Worm (Caenorhabditis elegans) whole organism, L4 larva: ENCODE data around the gene hex-1.
A peak's percentile ranks its signal among the peaks of the same experiment; 100 is the strongest.

Source experiments
- F10B5.3 ChIP-seq: sonication (generic microtip); optimal IDR thresholded peaks from 2 replicates; lab custom pipeline; 2016; ENCODE audit warnings: mild to moderate bottlenecking, missing genetic modification characterization, missing compliant biosample characterization
- F26F4.8 ChIP-seq: fragments of 200-800 bp; sonication (Bioruptor generic); conservative IDR thresholded peaks from 2 replicates; pipeline ENCODE4 v1.3.6; 2022; ENCODE audit warnings: missing genetic modification characterization, missing compliant biosample characterization
- F37D6.2 ChIP-seq: sonication (generic microtip); optimal IDR thresholded peaks from 2 replicates; lab custom pipeline; 2016; ENCODE audit warnings: mild to moderate bottlenecking, missing genetic modification characterization, missing compliant biosample characterization
- R02D3.7 ChIP-seq: fragments of 150-350 bp; sonication (generic microtip); optimal IDR thresholded peaks from 3 replicates; lab custom pipeline; 2014; ENCODE audit warnings: missing biosample characterization, missing genetic modification characterization
- aha-1 ChIP-seq: fragments of 150-350 bp; peaks from one replicate; lab custom pipeline; 2014; ENCODE audit warnings: missing biosample characterization, missing genetic modification characterization
- ceh-32 ChIP-seq: sonication (generic microtip); optimal IDR thresholded peaks from 2 replicates; lab custom pipeline; 2016; ENCODE audit warnings: mild to moderate bottlenecking, missing genetic modification characterization, missing compliant biosample characterization; ENCODE audit not compliant: poor library complexity
- ces-1 ChIP-seq: fragments of 150-350 bp; sonication (generic microtip); optimal IDR thresholded peaks from 4 replicates; lab custom pipeline; 2014; ENCODE audit warnings: missing biosample characterization, missing genetic modification reagents, missing genetic modification characterization
- ctbp-1 ChIP-seq: fragments of 200-800 bp; sonication (Bioruptor generic); IDR thresholded peaks from 2 replicates; pipeline ENCODE4 v1.3.6; 2022; ENCODE audit warnings: missing genetic modification reagents, missing genetic modification characterization, missing compliant biosample characterization
- daf-16 ChIP-seq, 3 experiments: sonication (generic microtip); optimal IDR thresholded peaks; 2 replicates each; lab custom pipeline; 2016 to 2017; ENCODE audit warnings: missing genetic modification characterization in 3 of 3, missing genetic modification reagents in 3 of 3, mild to moderate bottlenecking in 2 of 3, missing compliant biosample characterization in 2 of 3, missing biosample characterization in 1 of 3, moderate library complexity in 1 of 3
- dmd-9 ChIP-seq: fragments of 200-800 bp; sonication (Bioruptor generic); IDR thresholded peaks from 2 replicates; pipeline ENCODE4 v1.3.6; 2022; ENCODE audit warnings: missing genetic modification reagents, missing genetic modification characterization, missing compliant biosample characterization
- dpl-1 ChIP-seq: fragments of 150-350 bp; optimal IDR thresholded peaks from 2 replicates; lab custom pipeline; 2014; ENCODE audit warnings: missing biosample characterization, missing genetic modification reagents, missing genetic modification characterization
- dve-1 ChIP-seq: sonication (generic microtip); optimal IDR thresholded peaks from 2 replicates; lab custom pipeline; 2017; ENCODE audit warnings: antibody characterized with exemption, mild to moderate bottlenecking, missing genetic modification characterization, missing compliant biosample characterization; ENCODE audit not compliant: insufficient read depth
- fkh-10 ChIP-seq: fragments of 150-350 bp; optimal IDR thresholded peaks from 2 replicates; lab custom pipeline; 2014; ENCODE audit warnings: missing biosample characterization, missing genetic modification reagents, missing genetic modification characterization
- hlh-11 ChIP-seq: fragments of 200-800 bp; sonication (Bioruptor generic); optimal IDR thresholded peaks from 2 replicates; lab custom pipeline; 2018; ENCODE audit warnings: mild to moderate bottlenecking, missing genetic modification characterization, missing compliant biosample characterization
- hlh-30 ChIP-seq: sonication (generic microtip); optimal IDR thresholded peaks from 2 replicates; lab custom pipeline; 2017; ENCODE audit warnings: antibody characterized with exemption, mild to moderate bottlenecking, missing genetic modification characterization, missing compliant biosample characterization; ENCODE audit not compliant: insufficient read depth
- lim-7 ChIP-seq: fragments of 200-800 bp; sonication (Bioruptor generic); IDR thresholded peaks from 2 replicates; pipeline ENCODE4 v1.3.6; 2022; ENCODE audit warnings: missing genetic modification characterization, missing compliant biosample characterization
- lin-38 ChIP-seq: fragments of 200-800 bp; sonication (Bioruptor generic); IDR thresholded peaks from 2 replicates; pipeline ENCODE4 v1.3.6; 2022; ENCODE audit warnings: missing genetic modification reagents, missing genetic modification characterization, missing compliant biosample characterization
- mdl-1 ChIP-seq, 2 experiments: fragments of 150-350 bp in 1 of 2; sonication (generic microtip) in 1 of 2; optimal IDR thresholded peaks; 2 replicates each; lab custom pipeline; 2014 to 2017; ENCODE audit warnings: missing biosample characterization in 2 of 2, missing genetic modification characterization in 2 of 2
- mdt-29 ChIP-seq: fragments of 200-800 bp; sonication (Bioruptor generic); IDR thresholded peaks from 2 replicates; pipeline ENCODE4 v1.3.6; 2022; ENCODE audit warnings: missing genetic modification reagents, missing genetic modification characterization, missing compliant biosample characterization
- mep-1 ChIP-seq: fragments of 150-350 bp; sonication (generic microtip); optimal IDR thresholded peaks from 3 replicates; lab custom pipeline; 2014; ENCODE audit warnings: missing biosample characterization, missing genetic modification characterization
- nhr-102 ChIP-seq: sonication (generic microtip); optimal IDR thresholded peaks from 2 replicates; lab custom pipeline; 2016; ENCODE audit warnings: mild to moderate bottlenecking, missing genetic modification characterization, moderate library complexity, missing compliant biosample characterization
- nhr-28 ChIP-seq: fragments of 150-350 bp; optimal IDR thresholded peaks from 2 replicates; lab custom pipeline; 2014; ENCODE audit warnings: missing biosample characterization, missing genetic modification characterization
- nhr-6 ChIP-seq: fragments of 150-350 bp; optimal IDR thresholded peaks from 2 replicates; lab custom pipeline; 2014; ENCODE audit warnings: missing biosample characterization, missing genetic modification characterization
- set-16 ChIP-seq: fragments of 200-800 bp; sonication (Bioruptor generic); IDR thresholded peaks from 2 replicates; pipeline ENCODE4 v1.3.6; 2022; ENCODE audit warnings: missing genetic modification reagents, missing genetic modification characterization, missing compliant biosample characterization
- spr-3 ChIP-seq: fragments of 200-800 bp; sonication (Bioruptor generic); optimal IDR thresholded peaks from 2 replicates; lab custom pipeline; 2018; ENCODE audit warnings: mild to moderate bottlenecking, missing genetic modification characterization, missing compliant biosample characterization
- unc-39 ChIP-seq: sonication (generic microtip); optimal IDR thresholded peaks from 2 replicates; lab custom pipeline; 2017; ENCODE audit warnings: missing biosample characterization, missing genetic modification characterization
- unc-62 ChIP-seq, 3 experiments: fragments of 150-350 bp in 1 of 3; sonication (generic microtip); optimal IDR thresholded peaks in 2 of 3; peaks in 1 of 3; 1 replicate in 1 of 3; 2 replicates in 2 of 3; lab custom pipeline; 2014 to 2017; ENCODE audit warnings: missing biosample characterization in 3 of 3, missing genetic modification characterization in 3 of 3, missing genetic modification reagents in 3 of 3, missing genotype in 1 of 3
- ztf-7 ChIP-seq: fragments of 150-350 bp; optimal IDR thresholded peaks from 2 replicates; lab custom pipeline; 2014; ENCODE audit warnings: missing biosample characterization, missing genetic modification characterization

hex-1 gene

DNA sequence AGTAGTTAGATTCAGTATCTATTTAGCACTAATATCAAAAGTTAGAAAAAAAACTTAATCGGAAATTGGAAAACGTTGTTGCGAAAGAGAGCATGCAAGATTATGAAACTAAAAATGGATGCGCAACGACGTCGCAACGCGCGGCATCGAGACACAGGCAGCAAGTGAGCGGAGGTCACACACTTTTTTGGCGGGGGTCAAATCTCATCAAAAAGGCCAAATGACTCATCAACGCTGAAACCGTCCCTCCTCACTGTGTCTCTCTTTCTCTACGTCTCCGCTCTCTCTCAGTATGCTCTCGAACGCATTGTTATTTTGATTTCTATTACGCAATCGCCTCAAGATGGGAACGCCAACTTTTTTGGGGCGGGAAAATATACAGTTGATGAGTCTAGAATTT lies 37.5 kb downstream of the hex-1 start (continued):
- TF ChIP-seq nhr-6 (tag; lab: Kevin White, UChicago) = peak; percentile 69

DNA sequence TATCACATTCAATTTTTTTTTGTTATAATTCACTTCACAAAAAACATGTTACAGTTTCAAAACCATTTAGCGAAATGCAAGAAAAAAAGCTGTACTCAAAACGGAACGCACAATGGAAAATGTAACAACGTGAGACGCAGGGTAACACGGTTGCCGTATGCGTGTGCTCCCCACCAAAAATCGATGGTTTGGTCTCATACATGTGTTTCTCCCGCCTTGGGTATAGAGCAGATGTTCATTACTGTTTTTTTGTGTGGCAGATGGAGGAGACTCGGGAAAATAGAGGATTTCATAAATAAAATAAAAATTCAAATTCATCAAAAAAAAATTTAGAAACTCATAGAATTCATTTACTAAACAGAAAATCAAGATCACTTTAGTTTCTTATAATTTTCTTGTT lies 40.1 kb downstream of the hex-1 start, which contains the start of gene AH9.3:
Gene AH9.3 (minus strand): TSS at position 101 of the 400 bp plus-strand sequence.
- TF ChIP-seq spr-3 (GFP tag; lab: Kevin White, UChicago) = no peak
- TF ChIP-seq mep-1 (tag; lab: Kevin White, UChicago) = no peak
- no peak for TF ChIP-seq hlh-30 (tag; lab: Kevin White, UChicago)
- TF ChIP-seq nhr-102 = no peak
- TF ChIP-seq lin-38 = no peak

ce11 chrX:2262420-2262819 lies 41.5 kb downstream of the hex-1 start:
- no peak for TF ChIP-seq dpl-1 (GFP tag; lab: Kevin White, UChicago)
- TF ChIP-seq daf-16 (GFP tag; optimal IDR thresholded peaks at IDR 0.05; lab: Kevin White, UChicago) = no peak
- TF ChIP-seq daf-16 (tag; optimal IDR thresholded peaks at IDR 0.05; lab: Kevin White, UChicago) = peak; percentile 93
- TF ChIP-seq dve-1 = peak; percentile 13
- TF ChIP-seq F37D6.2 (tag; lab: Kevin White, UChicago) = no peak
- peak; percentile 4 for TF ChIP-seq nhr-28 (tag; lab: Kevin White, UChicago)
- no peak for TF ChIP-seq unc-39 (tag; lab: Kevin White, UChicago)

- peak in 1 of 2 experiments; percentile 3 for TF ChIP-seq mdl-1 (tag; optimal IDR thresholded peaks at IDR 0.05; lab: Kevin White, UChicago)
- TF ChIP-seq lim-7 = no peak
- TF ChIP-seq nhr-6 (tag; lab: Kevin White, UChicago) = no peak
- no peak for TF ChIP-seq ceh-32 (tag; lab: Kevin White, UChicago)
- TF ChIP-seq ctbp-1 (GFP tag; lab: Robert Waterston, UW) = peak; percentile 50; the same call in 1 of the 2 replicates
- TF ChIP-seq aha-1 (tag; lab: Kevin White, UChicago) = no peak
- no peak for TF ChIP-seq R02D3.7 (tag; lab: Kevin White, UChicago)
- no peak for TF ChIP-seq F10B5.3
- TF ChIP-seq, all 104 proteins: peak for 2
Observed at ce11 chrX:2265069-2265468, 44.1 kb downstream of the hex-1 start.

DNA sequence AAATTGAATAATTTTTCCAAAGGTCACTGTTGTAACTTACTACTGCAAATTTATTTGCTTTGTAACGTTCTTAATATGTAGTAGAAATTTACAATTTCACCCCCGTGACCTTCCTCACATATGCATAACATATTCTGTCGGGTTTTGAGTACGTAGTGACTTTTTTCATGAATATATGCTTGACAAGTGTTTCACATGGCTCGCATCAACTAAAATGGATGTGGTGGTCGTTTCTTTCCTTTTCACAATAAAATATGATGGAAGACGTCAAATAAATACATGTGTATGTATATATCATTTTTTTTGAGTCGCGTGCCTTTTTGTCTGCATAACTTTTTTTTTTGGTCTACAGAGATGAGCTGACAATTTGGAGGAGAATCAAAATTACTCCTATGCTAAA lies 45.4 kb downstream of the hex-1 start:
- TF ChIP-seq daf-16 (GFP tag; optimal IDR thresholded peaks at IDR 0.05; lab: Kevin White, UChicago) (no peak), daf-16 (tag; optimal IDR thresholded peaks at IDR 0.05; lab: Kevin White, UChicago) (no peak), ztf-7 (no peak), ces-1 (GFP tag; lab: Kevin White, UChicago) (no peak), hlh-11 (tag; lab: Kevin White, UChicago) (no peak), unc-62 (GFP tag; optimal IDR thresholded peaks at IDR 0.05 in 1 of 2; lab: Kevin White, UChicago) (peak in 1 of 2 experiments; percentile 79), unc-62 (tag; optimal IDR thresholded peaks at IDR 0.05; lab: Kevin White, UChicago) (no peak)

- no peak for TF ChIP-seq mdt-29 (GFP tag; lab: Robert Waterston, UW)
- peak in 1 of 2 experiments; percentile 31 for TF ChIP-seq unc-62 (GFP tag; optimal IDR thresholded peaks at IDR 0.05 in 1 of 2; lab: Kevin White, UChicago)
- no peak for TF ChIP-seq unc-62 (tag; optimal IDR thresholded peaks at IDR 0.05; lab: Kevin White, UChicago)
- TF ChIP-seq dve-1 = no peak
- peak; percentile 81 for TF ChIP-seq fkh-10 (GFP tag; lab: Kevin White, UChicago)
- TF ChIP-seq dmd-9 (GFP tag; lab: Robert Waterston, UW) = no peak
- no peak for TF ChIP-seq F10B5.3
Observed at ce11 chrX:2266777-2267176, 45.8 kb downstream of the hex-1 start.

- no peak for TF ChIP-seq F26F4.8 (GFP tag; lab: Robert Waterston, UW)
- TF ChIP-seq set-16 = peak; percentile 92
Observed at ce11 chrX:2267956-2268355, 47.0 kb downstream of the hex-1 start, which contains the start of gene AH9.6. TSS of gene AH9.6 (minus strand) at chrX:2268138.
